Fruit fly (Drosophila melanogaster) whole organism, embryonic: ENCODE results near the gene CG5861.
A peak's percentile ranks its signal among the peaks of the same experiment; 100 is the strongest.

Experiments
- Ada2b ChIP-seq: fragments of 200-800 bp; sonication (Bioruptor generic); IDR thresholded peaks from 2 replicates; pipeline ENCODE4 v1.3.6; 2022; ENCODE audit warnings: missing biosample characterization, missing genetic modification characterization
- Bgb ChIP-seq: fragments of 200-800 bp; sonication (Bioruptor generic); IDR thresholded peaks from 2 replicates; pipeline ENCODE4 v1.3.6; 2022; ENCODE audit warnings: missing biosample characterization, missing genetic modification characterization; ENCODE audit not compliant: partially characterized antibody
- CG10543 ChIP-seq: fragments of 200-800 bp; sonication (Bioruptor generic); optimal IDR thresholded peaks from 3 replicates; lab custom pipeline; 2017; ENCODE audit warnings: missing biosample characterization, mild to moderate bottlenecking, missing genetic modification characterization, moderate library complexity
- CG10654 ChIP-seq: fragments of 200-800 bp; sonication (Bioruptor generic); optimal IDR thresholded peaks from 2 replicates; lab custom pipeline; 2016; ENCODE audit warnings: missing biosample characterization, missing genetic modification characterization
- CG10979 ChIP-seq: fragments of 200-800 bp; sonication (Bioruptor generic); optimal IDR thresholded peaks from 2 replicates; lab custom pipeline; 2018; ENCODE audit warnings: missing biosample characterization, mild to moderate bottlenecking, missing genetic modification characterization, moderate library complexity
- CG11504 ChIP-seq: fragments of 200-800 bp; sonication (Bioruptor generic); optimal IDR thresholded peaks from 3 replicates; lab custom pipeline; 2019; ENCODE audit warnings: missing biosample characterization, mild to moderate bottlenecking, missing genetic modification characterization, moderate library complexity
- CG12104 ChIP-seq: fragments of 200-800 bp; sonication (Bioruptor generic); optimal IDR thresholded peaks from 3 replicates; lab custom pipeline; 2016; ENCODE audit warnings: missing biosample characterization, missing genetic modification characterization
- CG13894 ChIP-seq: fragments of 200-800 bp; sonication (Bioruptor generic); optimal IDR thresholded peaks from 3 replicates; lab custom pipeline; 2018; ENCODE audit warnings: missing biosample characterization, mild to moderate bottlenecking, missing genetic modification characterization, moderate library complexity
- CG15011 ChIP-seq: fragments of 200-800 bp; sonication (Bioruptor generic); optimal IDR thresholded peaks from 3 replicates; lab custom pipeline; 2018; ENCODE audit warnings: missing biosample characterization, mild to moderate bottlenecking, missing genetic modification characterization
- CG15269 ChIP-seq: fragments of 200-800 bp; sonication (Bioruptor generic); optimal IDR thresholded peaks from 2 replicates; lab custom pipeline; 2018; ENCODE audit warnings: missing biosample characterization, mild to moderate bottlenecking, missing genetic modification characterization, moderate library complexity
- CG16779 ChIP-seq: fragments of 200-800 bp; sonication (Bioruptor generic); IDR thresholded peaks from 2 replicates; pipeline ENCODE4 v1.3.6; 2022; ENCODE audit warnings: missing biosample characterization, missing genetic modification characterization
- CG17802 ChIP-seq: fragments of 200-800 bp; sonication (Bioruptor generic); optimal IDR thresholded peaks from 2 replicates; lab custom pipeline; 2018; ENCODE audit warnings: missing biosample characterization, mild to moderate bottlenecking, missing genetic modification characterization, moderate library complexity
- CG18476 ChIP-seq: fragments of 200-800 bp; sonication (Bioruptor generic); optimal IDR thresholded peaks from 2 replicates; lab custom pipeline; 2016; ENCODE audit warnings: missing biosample characterization, mild to moderate bottlenecking, missing genetic modification characterization
- CG30431 ChIP-seq: fragments of 200-800 bp; sonication (Bioruptor generic); optimal IDR thresholded peaks from 2 replicates; lab custom pipeline; 2017; ENCODE audit warnings: missing biosample characterization, missing genetic modification characterization
- CG32532 ChIP-seq: fragments of 200-800 bp; sonication (Bioruptor generic); IDR thresholded peaks from 2 replicates; pipeline ENCODE4 v1.3.6; 2022; ENCODE audit warnings: missing biosample characterization, missing genetic modification characterization
- CG3281 ChIP-seq: fragments of 200-800 bp; sonication (Bioruptor generic); optimal IDR thresholded peaks from 3 replicates; lab custom pipeline; 2017; ENCODE audit warnings: missing biosample characterization, mild to moderate bottlenecking, missing genetic modification characterization
- CG34376 ChIP-seq: fragments of 200-800 bp; sonication (Bioruptor generic); optimal IDR thresholded peaks from 2 replicates; lab custom pipeline; 2018; ENCODE audit warnings: missing biosample characterization, mild to moderate bottlenecking, missing genetic modification characterization
- CG7271 ChIP-seq: fragments of 200-800 bp; sonication (Bioruptor generic); optimal IDR thresholded peaks from 2 replicates; lab custom pipeline; 2018; ENCODE audit warnings: missing biosample characterization, mild to moderate bottlenecking, missing genetic modification characterization, moderate library complexity
- CG8290 ChIP-seq, 3 experiments: fragments of 200-800 bp; sonication (Bioruptor generic); optimal IDR thresholded peaks; 2 replicates each; lab custom pipeline; 2016 to 2019; ENCODE audit warnings: missing biosample characterization in 3 of 3, missing genetic modification characterization in 3 of 3, mild to moderate bottlenecking in 2 of 3, moderate library complexity in 1 of 3
- CoRest ChIP-seq: fragments of 200-800 bp; sonication (Bioruptor generic); optimal IDR thresholded peaks from 3 replicates; lab custom pipeline; 2018; ENCODE audit warnings: missing biosample characterization, mild to moderate bottlenecking, missing genetic modification characterization, moderate library complexity
- Dbx ChIP-seq: fragments of 200-800 bp; sonication (Bioruptor generic); IDR thresholded peaks from 3 replicates; pipeline ENCODE4 v1.3.6; 2022; ENCODE audit warnings: missing biosample characterization, missing genetic modification characterization
- Drgx ChIP-seq: fragments of 200-800 bp; sonication (Bioruptor generic); IDR thresholded peaks from 2 replicates; pipeline ENCODE4 v1.3.6; 2022; ENCODE audit warnings: missing biosample characterization, missing genetic modification characterization
- Eip74EF ChIP-seq, 2 experiments: fragments of 200-800 bp in 1 of 2; fragments of >200 bp in 1 of 2; sonication (Bioruptor generic) in 1 of 2; optimal IDR thresholded peaks; 2 replicates each; lab custom pipeline; 2017 to 2019; ENCODE audit warnings: missing biosample characterization in 2 of 2, missing genetic modification characterization in 2 of 2, mild to moderate bottlenecking in 1 of 2, moderate library complexity in 1 of 2
- Nf-YC ChIP-seq: fragments of 200-800 bp; optimal IDR thresholded peaks from 3 replicates; lab custom pipeline; 2019; ENCODE audit warnings: missing biosample characterization, mild to moderate bottlenecking, missing genetic modification characterization, moderate library complexity
- NfI ChIP-seq: fragments of 200-800 bp; sonication (Bioruptor generic); optimal IDR thresholded peaks from 3 replicates; lab custom pipeline; 2018; ENCODE audit warnings: missing biosample characterization, mild to moderate bottlenecking, missing genetic modification characterization, moderate library complexity
- Sry-β ChIP-seq: fragments of 200-800 bp; sonication (Bioruptor generic); optimal IDR thresholded peaks from 2 replicates; lab custom pipeline; 2018; ENCODE audit warnings: missing biosample characterization, mild to moderate bottlenecking, missing genetic modification characterization, moderate library complexity
- al ChIP-seq: fragments of 200-800 bp; sonication (Bioruptor generic); IDR thresholded peaks from 2 replicates; pipeline ENCODE4 v1.3.6; 2022; ENCODE audit warnings: missing biosample characterization, missing genetic modification characterization
- bbx ChIP-seq: fragments of 200-800 bp; sonication (Bioruptor generic); IDR thresholded peaks from 2 replicates; pipeline ENCODE4 v1.3.6; 2022; ENCODE audit warnings: missing biosample characterization, missing genetic modification characterization; ENCODE audit not compliant: partially characterized antibody
- cas ChIP-seq: fragments of 200-800 bp; sonication (Bioruptor generic); IDR thresholded peaks from 2 replicates; pipeline ENCODE4 v1.3.6; 2022; ENCODE audit warnings: missing biosample characterization, missing genetic modification characterization
- chm ChIP-seq: fragments of 200-800 bp; sonication (Bioruptor generic); IDR thresholded peaks from 2 replicates; pipeline ENCODE4 v1.3.6; 2022; ENCODE audit warnings: missing biosample characterization, missing genetic modification characterization
- corto ChIP-seq: fragments of 200-800 bp; sonication (Bioruptor generic); optimal IDR thresholded peaks from 2 replicates; lab custom pipeline; 2016; ENCODE audit warnings: missing biosample characterization, mild to moderate bottlenecking, missing genetic modification characterization, moderate library complexity
- eve ChIP-seq, 2 experiments: fragments of >200 bp; optimal IDR thresholded peaks; 2 replicates each; lab custom pipeline; 2017; ENCODE audit warnings: missing biosample characterization in 2 of 2, missing genetic modification characterization in 2 of 2
- fd64A ChIP-seq: fragments of 200-800 bp; sonication (Bioruptor generic); optimal IDR thresholded peaks from 3 replicates; lab custom pipeline; 2018; ENCODE audit warnings: missing biosample characterization, mild to moderate bottlenecking, missing genetic modification characterization
- gce ChIP-seq: fragments of 200-800 bp; sonication (Bioruptor generic); IDR thresholded peaks from 3 replicates; pipeline ENCODE4 v1.3.6; 2022; ENCODE audit warnings: missing biosample characterization, missing genetic modification characterization
- gfzf ChIP-seq: fragments of 200-800 bp; sonication (Bioruptor generic); optimal IDR thresholded peaks from 2 replicates; lab custom pipeline; 2016; ENCODE audit warnings: missing biosample characterization, mild to moderate bottlenecking, missing genetic modification characterization, moderate library complexity
- grau ChIP-seq: fragments of 200-800 bp; optimal IDR thresholded peaks from 3 replicates; lab custom pipeline; 2019; ENCODE audit warnings: missing biosample characterization, mild to moderate bottlenecking, missing genetic modification characterization, moderate library complexity
- grn ChIP-seq: fragments of 200-800 bp; sonication (Bioruptor generic); optimal IDR thresholded peaks from 3 replicates; lab custom pipeline; 2017; ENCODE audit warnings: missing biosample characterization, missing genetic modification characterization
- gt ChIP-seq: fragments of 200-800 bp; sonication (Bioruptor generic); IDR thresholded peaks from 2 replicates; pipeline ENCODE4 v1.3.6; 2022; ENCODE audit warnings: missing biosample characterization, missing genetic modification characterization
- lbe ChIP-seq: fragments of 200-800 bp; sonication (Bioruptor generic); optimal IDR thresholded peaks from 2 replicates; lab custom pipeline; 2016; ENCODE audit warnings: missing biosample characterization, mild to moderate bottlenecking, missing genetic modification characterization
- nom ChIP-seq: fragments of 200-800 bp; sonication (Bioruptor generic); optimal IDR thresholded peaks from 2 replicates; lab custom pipeline; 2017; ENCODE audit warnings: missing biosample characterization, missing genetic modification characterization, mild to moderate bottlenecking, moderate library complexity, missing genetic modification reagents
- oc ChIP-seq: fragments of 200-800 bp; sonication (Bioruptor generic); optimal IDR thresholded peaks from 2 replicates; lab custom pipeline; 2018; ENCODE audit warnings: missing biosample characterization, mild to moderate bottlenecking, missing genetic modification characterization, moderate library complexity
- sd ChIP-seq: fragments of 200-800 bp; sonication (Bioruptor generic); optimal IDR thresholded peaks from 3 replicates; lab custom pipeline; 2018; ENCODE audit warnings: missing biosample characterization, mild to moderate bottlenecking, missing genetic modification characterization, moderate library complexity
- sob ChIP-seq: fragments of 200-800 bp; sonication (Bioruptor generic); IDR thresholded peaks from 2 replicates; pipeline ENCODE4 v1.3.6; 2022; ENCODE audit warnings: missing biosample characterization, missing genetic modification characterization
- sqz ChIP-seq: fragments of 200-800 bp; sonication (Bioruptor generic); optimal IDR thresholded peaks from 3 replicates; lab custom pipeline; 2018; ENCODE audit warnings: missing biosample characterization, mild to moderate bottlenecking, missing genetic modification characterization
- stwl ChIP-seq: fragments of 200-800 bp; sonication (Bioruptor generic); optimal IDR thresholded peaks from 3 replicates; lab custom pipeline; 2018; ENCODE audit warnings: missing biosample characterization, mild to moderate bottlenecking, missing genetic modification characterization, moderate library complexity
- tll ChIP-seq, 2 experiments: fragments of 200-800 bp in 1 of 2; fragments of >200 bp in 1 of 2; sonication (Bioruptor generic) in 1 of 2; optimal IDR thresholded peaks; 2 replicates each; lab custom pipeline; 2017 to 2019; ENCODE audit warnings: missing biosample characterization in 2 of 2, missing genetic modification characterization in 2 of 2, mild to moderate bottlenecking in 1 of 2, moderate library complexity in 1 of 2
- unc-4 ChIP-seq: fragments of 200-800 bp; sonication (Bioruptor generic); IDR thresholded peaks from 2 replicates; pipeline ENCODE4 v1.3.6; 2022; ENCODE audit warnings: missing biosample characterization, missing genetic modification characterization; ENCODE audit not compliant: partially characterized antibody
- vnd ChIP-seq: fragments of 200-800 bp; sonication (Bioruptor generic); IDR thresholded peaks from 3 replicates; pipeline ENCODE4 v1.3.6; 2022; ENCODE audit warnings: missing biosample characterization, missing genetic modification characterization; ENCODE audit not compliant: partially characterized antibody
- zf30C ChIP-seq: fragments of 200-800 bp; sonication (Bioruptor generic); optimal IDR thresholded peaks from 3 replicates; lab custom pipeline; 2018; ENCODE audit warnings: missing biosample characterization, mild to moderate bottlenecking, missing genetic modification characterization

CG5861 gene

DNA sequence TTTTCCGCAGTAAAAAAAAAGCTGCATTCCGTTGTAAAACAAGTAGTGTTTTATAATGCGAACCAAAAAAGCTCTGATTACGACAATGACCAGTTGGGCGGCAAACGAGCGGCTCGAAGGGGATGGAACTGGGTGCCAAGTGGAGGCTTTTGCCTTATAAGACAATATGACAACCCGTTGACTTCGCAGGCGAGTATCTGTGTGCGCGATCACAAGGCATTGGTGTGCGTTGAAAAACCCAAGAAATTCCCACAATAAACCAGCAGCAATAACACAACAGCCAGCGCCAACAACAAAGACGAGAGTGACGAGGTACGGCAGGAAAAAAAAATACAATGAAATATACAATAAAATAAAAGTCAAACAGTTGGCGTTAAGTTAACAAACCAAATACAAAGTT is 7.9 kb upstream of the CG5861 start (continued):
- TF ChIP-seq CG12104 (GFP tag; lab: Kevin White, UChicago) (no peak), sqz (GFP tag; lab: Kevin White, UChicago) (peak; percentile 65), oc (tag; lab: Kevin White, UChicago) (peak; percentile 16), CG11504 (no peak), lbe (GFP tag; lab: Kevin White, UChicago) (peak; percentile 3), chm (GFP tag; lab: Robert Waterston, UW) (peak; percentile 62; the same call in 1 of the 2 replicates), CG18476 (GFP tag; lab: Kevin White, UChicago) (no peak), bbx (GFP tag; lab: Robert Waterston, UW) (no peak), tll (GFP tag; optimal IDR thresholded peaks at IDR 0.05; lab: Kevin White, UChicago) (no peak), Sry-β (GFP tag; lab: Kevin White, UChicago) (no peak), CG8290 (GFP tag; optimal IDR thresholded peaks at IDR 0.05; lab: Kevin White, UChicago) (no peak), CG8290 (tag; optimal IDR thresholded peaks at IDR 0.05; lab: Kevin White, UChicago) (peak in 1 of 2 experiments; percentile 38), CG10654 (no peak), gce (no peak), corto (GFP tag; lab: Kevin White, UChicago) (peak; percentile 19), CG17802 (tag; lab: Kevin White, UChicago) (no peak), CoRest (tag; lab: Kevin White, UChicago) (no peak), CG30431 (GFP tag; lab: Kevin White, UChicago) (no peak), Drgx (GFP tag; lab: Robert Waterston, UW) (peak; percentile 45), CG10979 (tag; lab: Kevin White, UChicago) (no peak), CG32532 (GFP tag; lab: Robert Waterston, UW) (peak; percentile 31; the same call in 1 of the 2 replicates), CG16779 (GFP tag; lab: Robert Waterston, UW) (no peak), unc-4 (GFP tag; lab: Robert Waterston, UW) (no peak; the same call in 1 of the 2 replicates), zf30C (GFP tag; lab: Kevin White, UChicago) (no peak), Dbx (0 out of 3 replicates have a peak, but pooled peaks have one; percentile 43), grau (tag; lab: Kevin White, UChicago) (no peak), stwl (tag; lab: Kevin White, UChicago) (no peak), nom (GFP tag; lab: Kevin White, UChicago) (peak; percentile 78), al (no peak), cas (GFP tag; lab: Robert Waterston, UW) (no peak), CG15269 (tag; lab: Kevin White, UChicago) (peak; percentile 82), eve (GFP tag; optimal IDR thresholded peaks at IDR 0.05; lab: Kevin White, UChicago) (no peak), vnd (GFP tag; lab: Robert Waterston, UW) (no peak), Bgb (GFP tag; lab: Robert Waterston, UW) (peak; percentile 51; the same call in 1 of the 2 replicates), Nf-YC (tag; lab: Kevin White, UChicago) (peak; percentile 27), gt (no peak), CG10543 (GFP tag; lab: Kevin White, UChicago) (peak; percentile 82), NfI (GFP tag; lab: Kevin White, UChicago) (no peak), CG13894 (tag; lab: Kevin White, UChicago) (peak; percentile 92), CG3281 (peak; percentile 16), gfzf (GFP tag; lab: Kevin White, UChicago) (no peak), sob (peak; percentile 31; the same call in 1 of the 2 replicates), CG34376 (GFP tag; lab: Kevin White, UChicago) (peak; percentile 87), Eip74EF (GFP tag; optimal IDR thresholded peaks at IDR 0.05; lab: Kevin White, UChicago) (peak in 1 of 2 experiments; percentile 37), fd64A (GFP tag; lab: Kevin White, UChicago) (no peak), sd (tag; lab: Kevin White, UChicago) (peak; percentile 95), Ada2b (GFP tag; lab: Robert Waterston, UW) (no peak), CG15011 (GFP tag; lab: Kevin White, UChicago) (no peak), grn (GFP tag; lab: Kevin White, UChicago) (peak; percentile 9), CG7271 (tag; lab: Kevin White, UChicago) (no peak)
